Worm (Caenorhabditis elegans) whole organism, midembryonic: ENCODE results near the gene ZK1240.5.

Experiments used
- T22C8.4 ChIP-seq: fragments of 200-800 bp; sonication (Bioruptor generic); IDR thresholded peaks from 2 replicates; pipeline ENCODE4 v1.3.6; 2022; ENCODE audit warnings: missing genetic modification characterization, missing compliant biosample characterization
- flt-1 ChIP-seq: fragments of 200-800 bp; sonication (Bioruptor generic); IDR thresholded peaks from 2 replicates; pipeline ENCODE4 v1.3.6; 2022; ENCODE audit warnings: missing genetic modification characterization, missing compliant biosample characterization
- klf-2 ChIP-seq: fragments of 200-800 bp; sonication (Bioruptor generic); conservative IDR thresholded peaks from 2 replicates; pipeline ENCODE4 v1.3.6; 2022; ENCODE audit warnings: missing genetic modification reagents, missing genetic modification characterization, missing compliant biosample characterization
- med-1 ChIP-seq: sonication (generic microtip); optimal IDR thresholded peaks from 2 replicates; lab custom pipeline; 2017; ENCODE audit warnings: missing genetic modification characterization, mild to moderate bottlenecking, missing compliant biosample characterization, antibody characterized with exemption, missing genetic modification reagents; ENCODE audit not compliant: insufficient read depth
- ref-1 ChIP-seq: fragments of 200-800 bp; sonication (Bioruptor generic); conservative IDR thresholded peaks from 2 replicates; pipeline ENCODE4 v1.3.6; 2022; ENCODE audit warnings: missing genetic modification reagents, missing genetic modification characterization, missing compliant biosample characterization
- tab-1 ChIP-seq: fragments of 200-800 bp; sonication (Bioruptor generic); IDR thresholded peaks from 2 replicates; pipeline ENCODE4 v1.3.6; 2022; ENCODE audit warnings: missing genetic modification characterization, missing compliant biosample characterization
- ztf-23 ChIP-seq: fragments of 200-800 bp; sonication (Bioruptor generic); IDR thresholded peaks from 2 replicates; pipeline ENCODE4 v1.3.6; 2022; ENCODE audit warnings: missing genetic modification reagents, missing genetic modification characterization, missing compliant biosample characterization
- ztf-29 ChIP-seq: fragments of 200-800 bp; sonication (Bioruptor generic); IDR thresholded peaks from 2 replicates; pipeline ENCODE4 v1.3.6; 2022; ENCODE audit warnings: missing genetic modification reagents, missing genetic modification characterization, missing compliant biosample characterization

- TF ChIP-seq ztf-23 (GFP tag; lab: Robert Waterston, UW): no peak
- no peak for TF ChIP-seq T22C8.4 (GFP tag; lab: Robert Waterston, UW)
- no peak for TF ChIP-seq ztf-29 (GFP tag; lab: Robert Waterston, UW)
- TF ChIP-seq klf-2 (GFP tag; lab: Robert Waterston, UW): no peak
- no peak for TF ChIP-seq flt-1
- TF ChIP-seq ref-1 (GFP tag; lab: Robert Waterston, UW): no peak
- TF ChIP-seq med-1 (GFP tag; lab: Kevin White, UChicago): no peak
- TF ChIP-seq tab-1 (GFP tag; lab: Robert Waterston, UW): no peak
These were observed 11.3 kb upstream of the ZK1240.5 start, which contains the start of the genes ZK1240.8 and ZK1240.1 for ce11 chrII:2328963-2329442.
